Worm (Caenorhabditis elegans) whole organism, early embryonic: ENCODE data around the gene mthf-1.

Experiments used
- aly-1 ChIP-seq: sonication (generic microtip); optimal IDR thresholded peaks from 2 replicates; lab custom pipeline; 2016; ENCODE audit warnings: missing genetic modification characterization, missing compliant biosample characterization
- ama-1 ChIP-seq: fragments of 150-350 bp; optimal IDR thresholded peaks from 2 replicates; lab custom pipeline; 2014

DNA sequence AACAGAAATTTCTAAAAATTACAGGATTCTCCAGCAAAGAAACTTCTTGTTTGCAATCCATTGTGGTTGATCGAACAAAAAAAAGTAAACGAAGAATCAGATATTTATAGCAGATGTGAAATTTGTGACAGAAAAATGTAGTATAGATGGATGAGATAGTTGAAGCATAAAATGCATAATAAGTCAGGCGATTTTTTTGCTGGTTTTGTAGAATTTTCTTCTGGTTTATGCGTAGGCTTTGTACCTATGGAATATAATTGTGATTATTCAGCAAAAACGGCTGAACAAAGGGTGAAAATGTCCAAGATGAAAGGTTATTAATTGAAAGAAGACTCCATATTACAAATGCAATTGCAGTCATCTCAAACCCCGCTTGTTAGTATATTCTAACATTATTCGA lies 12.2 kb downstream of the mthf-1 start, which contains the start of gene srh-39:
- TF ChIP-seq ama-1 (no peak), aly-1 (tag; lab: Kevin White, UChicago) (no peak)
